Fruit fly (Drosophila melanogaster) whole organism, embryonic: ENCODE measurements around the gene CG17230.

Source experiments
- Bdp1 ChIP-seq: fragments of 200-800 bp; sonication (Bioruptor generic); optimal IDR thresholded peaks from 3 replicates; lab custom pipeline; 2016; ENCODE audit warnings: missing biosample characterization, missing genetic modification characterization
- CG11560 ChIP-seq: fragments of 200-800 bp; sonication (Bioruptor generic); IDR thresholded peaks from 3 replicates; pipeline ENCODE4 v1.3.6; 2022; ENCODE audit warnings: missing biosample characterization, missing genetic modification characterization
- CG13287 ChIP-seq: fragments of 200-800 bp; sonication (Bioruptor generic); IDR thresholded peaks from 2 replicates; pipeline ENCODE4 v1.3.6; 2022; ENCODE audit warnings: missing biosample characterization, missing genetic modification characterization; ENCODE audit not compliant: partially characterized antibody
- CG15269 ChIP-seq: fragments of 200-800 bp; sonication (Bioruptor generic); optimal IDR thresholded peaks from 2 replicates; lab custom pipeline; 2018; ENCODE audit warnings: missing biosample characterization, mild to moderate bottlenecking, missing genetic modification characterization, moderate library complexity
- CG15479 ChIP-seq: fragments of 200-800 bp; sonication (Bioruptor generic); optimal IDR thresholded peaks from 3 replicates; lab custom pipeline; 2019; ENCODE audit warnings: missing biosample characterization, mild to moderate bottlenecking, missing genetic modification characterization, moderate library complexity
- CG17802 ChIP-seq: fragments of 200-800 bp; sonication (Bioruptor generic); optimal IDR thresholded peaks from 2 replicates; lab custom pipeline; 2018; ENCODE audit warnings: missing biosample characterization, mild to moderate bottlenecking, missing genetic modification characterization, moderate library complexity
- CG1792 ChIP-seq: fragments of 200-800 bp; sonication (Bioruptor generic); optimal IDR thresholded peaks from 2 replicates; lab custom pipeline; 2016; ENCODE audit warnings: missing biosample characterization, missing genetic modification characterization
- CG32532 ChIP-seq: fragments of 200-800 bp; sonication (Bioruptor generic); IDR thresholded peaks from 2 replicates; pipeline ENCODE4 v1.3.6; 2022; ENCODE audit warnings: missing biosample characterization, missing genetic modification characterization
- CG4328 ChIP-seq: fragments of 200-800 bp; sonication (Bioruptor generic); optimal IDR thresholded peaks from 3 replicates; lab custom pipeline; 2017; ENCODE audit warnings: missing biosample characterization, missing genetic modification reagents, missing genetic modification characterization
- CG43689 ChIP-seq: fragments of 200-800 bp; sonication (Bioruptor generic); IDR thresholded peaks from 2 replicates; pipeline ENCODE4 v1.3.6; 2022; ENCODE audit warnings: missing biosample characterization, missing genetic modification characterization
- CG5953 ChIP-seq: fragments of 200-800 bp; sonication (Bioruptor generic); IDR thresholded peaks from 2 replicates; pipeline ENCODE4 v1.3.6; 2022; ENCODE audit warnings: missing biosample characterization, missing genetic modification characterization
- CG6272 ChIP-seq: fragments of 200-800 bp; sonication (Bioruptor generic); IDR thresholded peaks from 2 replicates; pipeline ENCODE4 v1.3.6; 2022; ENCODE audit warnings: missing biosample characterization, missing genetic modification characterization
- CG8290 ChIP-seq, 3 experiments: fragments of 200-800 bp; sonication (Bioruptor generic); optimal IDR thresholded peaks; 2 replicates each; lab custom pipeline; 2016 to 2019; ENCODE audit warnings: missing biosample characterization in 3 of 3, missing genetic modification characterization in 3 of 3, mild to moderate bottlenecking in 2 of 3, moderate library complexity in 1 of 3
- CG8765 ChIP-seq: fragments of 200-800 bp; sonication (Bioruptor generic); IDR thresholded peaks from 2 replicates; pipeline ENCODE4 v1.3.6; 2022; ENCODE audit warnings: missing biosample characterization, missing genetic modification characterization
- CG9876 ChIP-seq: fragments of 200-800 bp; sonication (Bioruptor generic); optimal IDR thresholded peaks from 2 replicates; lab custom pipeline; 2016; ENCODE audit warnings: missing biosample characterization, missing genetic modification characterization
- Camta ChIP-seq: fragments of 200-800 bp; sonication (Bioruptor generic); optimal IDR thresholded peaks from 2 replicates; lab custom pipeline; 2016; ENCODE audit warnings: missing biosample characterization, missing genetic modification characterization
- Dek ChIP-seq: fragments of 200-800 bp; sonication (Bioruptor generic); optimal IDR thresholded peaks from 3 replicates; lab custom pipeline; 2019; ENCODE audit warnings: missing biosample characterization, mild to moderate bottlenecking, missing genetic modification characterization, moderate library complexity
- Dll ChIP-seq: fragments of 200-800 bp; sonication (Bioruptor generic); IDR thresholded peaks from 4 replicates; pipeline ENCODE4 v1.3.6; 2022; ENCODE audit warnings: missing biosample characterization, missing genetic modification characterization; ENCODE audit not compliant: partially characterized antibody
- E2f1 ChIP-seq: fragments of 200-800 bp; sonication (Bioruptor generic); IDR thresholded peaks from 2 replicates; pipeline ENCODE4 v1.3.6; 2022; ENCODE audit warnings: missing biosample characterization, missing genetic modification characterization
- Eip74EF ChIP-seq, 2 experiments: fragments of 200-800 bp in 1 of 2; fragments of >200 bp in 1 of 2; sonication (Bioruptor generic) in 1 of 2; optimal IDR thresholded peaks; 2 replicates each; lab custom pipeline; 2017 to 2019; ENCODE audit warnings: missing biosample characterization in 2 of 2, missing genetic modification characterization in 2 of 2, mild to moderate bottlenecking in 1 of 2, moderate library complexity in 1 of 2
- MBD-R2 ChIP-seq: fragments of 200-800 bp; sonication (Bioruptor generic); IDR thresholded peaks from 2 replicates; pipeline ENCODE4 v1.3.6; 2022; ENCODE audit warnings: missing biosample characterization, missing genetic modification characterization
- Opbp ChIP-seq: fragments of 200-800 bp; sonication (Bioruptor generic); IDR thresholded peaks from 3 replicates; pipeline ENCODE4 v1.3.6; 2022; ENCODE audit warnings: missing biosample characterization, missing genetic modification characterization; ENCODE audit not compliant: partially characterized antibody
- Spps ChIP-seq: fragments of 200-800 bp; sonication (Bioruptor generic); optimal IDR thresholded peaks from 2 replicates; lab custom pipeline; 2018; ENCODE audit warnings: missing biosample characterization, mild to moderate bottlenecking, missing genetic modification characterization
- Usf ChIP-seq: fragments of 200-800 bp; sonication (Bioruptor generic); optimal IDR thresholded peaks from 2 replicates; lab custom pipeline; 2017; ENCODE audit warnings: missing genotype, missing biosample characterization, missing genetic modification characterization
- YL-1 ChIP-seq: fragments of 200-800 bp; sonication (Bioruptor generic); optimal IDR thresholded peaks from 3 replicates; lab custom pipeline; 2017; ENCODE audit warnings: missing biosample characterization, mild to moderate bottlenecking, missing genetic modification characterization
- bsh ChIP-seq, 2 experiments: fragments of 200-800 bp; sonication (Bioruptor generic); optimal IDR thresholded peaks; 2 replicates each; lab custom pipeline; 2017 to 2018; ENCODE audit warnings: mild to moderate bottlenecking in 2 of 2, missing biosample characterization in 2 of 2, missing genetic modification characterization in 2 of 2, moderate library complexity in 1 of 2
- cas ChIP-seq: fragments of 200-800 bp; sonication (Bioruptor generic); IDR thresholded peaks from 2 replicates; pipeline ENCODE4 v1.3.6; 2022; ENCODE audit warnings: missing biosample characterization, missing genetic modification characterization
- cato ChIP-seq: fragments of 200-800 bp; sonication (Bioruptor generic); optimal IDR thresholded peaks from 2 replicates; lab custom pipeline; 2016; ENCODE audit warnings: missing biosample characterization, missing genetic modification characterization, borderline replicate concordance
- dpn ChIP-seq, 2 experiments: fragments of 200-800 bp; sonication (Bioruptor generic); optimal IDR thresholded peaks; 3 replicates each; lab custom pipeline; 2016; ENCODE audit warnings: missing biosample characterization in 2 of 2, missing genetic modification characterization in 2 of 2
- lbe ChIP-seq: fragments of 200-800 bp; sonication (Bioruptor generic); optimal IDR thresholded peaks from 2 replicates; lab custom pipeline; 2016; ENCODE audit warnings: missing biosample characterization, mild to moderate bottlenecking, missing genetic modification characterization
- lmd ChIP-seq: fragments of 200-800 bp; sonication (Bioruptor generic); IDR thresholded peaks from 2 replicates; pipeline ENCODE4 v1.3.6; 2022; ENCODE audit warnings: missing biosample characterization, missing genetic modification characterization
- maf-S ChIP-seq: fragments of 200-800 bp; sonication (Bioruptor generic); optimal IDR thresholded peaks from 2 replicates; lab custom pipeline; 2016; ENCODE audit warnings: missing biosample characterization, missing genetic modification characterization
- mld ChIP-seq: fragments of 200-800 bp; sonication (Bioruptor generic); IDR thresholded peaks from 3 replicates; pipeline ENCODE4 v1.3.6; 2022; ENCODE audit warnings: missing biosample characterization, missing genetic modification characterization; ENCODE audit not compliant: partially characterized antibody
- odd ChIP-seq: fragments of 200-800 bp; sonication (Bioruptor generic); optimal IDR thresholded peaks from 2 replicates; lab custom pipeline; 2017; ENCODE audit warnings: missing biosample characterization, mild to moderate bottlenecking, missing genetic modification characterization
- salm ChIP-seq: fragments of 200-800 bp; sonication (Bioruptor generic); optimal IDR thresholded peaks from 2 replicates; lab custom pipeline; 2018; ENCODE audit warnings: missing biosample characterization, mild to moderate bottlenecking, missing genetic modification characterization
- sd ChIP-seq: fragments of 200-800 bp; sonication (Bioruptor generic); optimal IDR thresholded peaks from 3 replicates; lab custom pipeline; 2018; ENCODE audit warnings: missing biosample characterization, mild to moderate bottlenecking, missing genetic modification characterization, moderate library complexity
- sens ChIP-seq: fragments of 200-800 bp; sonication (Bioruptor generic); peaks from one replicate; lab custom pipeline; 2016; ENCODE audit warnings: missing biosample characterization, missing genetic modification characterization
- sima ChIP-seq: fragments of 200-800 bp; sonication (Bioruptor generic); optimal IDR thresholded peaks from 2 replicates; lab custom pipeline; 2016; ENCODE audit warnings: missing biosample characterization, missing genetic modification characterization
- slp2 ChIP-seq: fragments of 200-800 bp; sonication (Bioruptor generic); optimal IDR thresholded peaks from 2 replicates; lab custom pipeline; 2016; ENCODE audit warnings: missing biosample characterization, missing genetic modification characterization
- sr ChIP-seq: fragments of 200-800 bp; sonication (Bioruptor generic); IDR thresholded peaks from 3 replicates; pipeline ENCODE4 v1.3.6; 2022; ENCODE audit warnings: missing biosample characterization, missing genetic modification characterization
- stwl ChIP-seq: fragments of 200-800 bp; sonication (Bioruptor generic); optimal IDR thresholded peaks from 3 replicates; lab custom pipeline; 2018; ENCODE audit warnings: missing biosample characterization, mild to moderate bottlenecking, missing genetic modification characterization, moderate library complexity
- toy ChIP-seq: fragments of 200-800 bp; sonication (Bioruptor generic); IDR thresholded peaks from 2 replicates; pipeline ENCODE4 v1.3.6; 2022; ENCODE audit warnings: missing biosample characterization, missing genetic modification characterization
- vvl ChIP-seq: fragments of 200-800 bp; sonication (Bioruptor generic); IDR thresholded peaks from 2 replicates; pipeline ENCODE4 v1.3.6; 2022; ENCODE audit warnings: missing biosample characterization, missing genetic modification characterization

The CG17230 gene

dm6 chr3R:11409667-11410137, 27.9 kb upstream of the CG17230 start, which contains the start of the genes mgr and Irbp (continued):
- TF ChIP-seq CG17802 (tag; lab: Kevin White, UChicago) (peak; percentile 59), CG8290 (GFP tag; optimal IDR thresholded peaks at IDR 0.05; lab: Kevin White, UChicago) (peak; percentile 83), CG8290 (tag; optimal IDR thresholded peaks at IDR 0.05; lab: Kevin White, UChicago) (peak in 1 of 2 experiments; percentile 32), Opbp (peak; percentile 70), CG5953 (GFP tag; lab: Robert Waterston, UW) (peak; percentile 73), CG13287 (GFP tag; lab: Robert Waterston, UW) (peak; percentile 93), maf-S (no peak), lbe (GFP tag; lab: Kevin White, UChicago) (no peak), CG4328 (GFP tag; lab: Kevin White, UChicago) (peak; percentile 69), Bdp1 (GFP tag; lab: Kevin White, UChicago) (peak; percentile 23), CG1792 (GFP tag; lab: Kevin White, UChicago) (no peak), Dek (tag; lab: Kevin White, UChicago) (peak; percentile 90), CG9876 (GFP tag; lab: Kevin White, UChicago) (no peak), E2f1 (GFP tag; lab: Robert Waterston, UW) (peak; percentile 95), Eip74EF (GFP tag; optimal IDR thresholded peaks at IDR 0.05; lab: Kevin White, UChicago) (no peak), sens (GFP tag; lab: Kevin White, UChicago) (peak; percentile 91), cas (GFP tag; lab: Robert Waterston, UW) (peak; percentile 88), salm (tag; lab: Kevin White, UChicago) (peak; percentile 78), lmd (GFP tag; lab: Robert Waterston, UW) (peak; percentile 93), cato (GFP tag; lab: Kevin White, UChicago) (peak; percentile 76), Usf (GFP tag; lab: Kevin White, UChicago) (peak; percentile 70), sima (GFP tag; lab: Kevin White, UChicago) (no peak), CG6272 (peak; percentile 95), odd (GFP tag; lab: Kevin White, UChicago) (peak; percentile 81), Camta (peak; percentile 3), CG8765 (GFP tag; lab: Robert Waterston, UW) (peak; percentile 90), mld (GFP tag; lab: Robert Waterston, UW) (peak; percentile 14; the same call in 1 of the 3 replicates), stwl (tag; lab: Kevin White, UChicago) (peak; percentile 80), CG43689 (peak; percentile 78), sd (tag; lab: Kevin White, UChicago) (no peak), CG32532 (GFP tag; lab: Robert Waterston, UW) (peak; percentile 96), sr (GFP tag; lab: Robert Waterston, UW) (peak; percentile 13; the same call in 1 of the 3 replicates), dpn (GFP tag; optimal IDR thresholded peaks at IDR 0.05; lab: Kevin White, UChicago) (peak; percentile 18 to 92), YL-1 (peak; percentile 93), bsh (GFP tag; optimal IDR thresholded peaks at IDR 0.05; lab: Kevin White, UChicago) (peak in 1 of 2 experiments; percentile 95), CG15479 (GFP tag; lab: Kevin White, UChicago) (peak; percentile 11), slp2 (GFP tag; lab: Kevin White, UChicago) (peak; percentile 10), Spps (tag; lab: Kevin White, UChicago) (peak; percentile 93), vvl (GFP tag; lab: Robert Waterston, UW) (peak; percentile 97), CG11560 (tag; lab: Robert Waterston, UW) (peak; percentile 83), toy (GFP tag; lab: Robert Waterston, UW) (peak; percentile 82), MBD-R2 (GFP tag; lab: Robert Waterston, UW) (peak; percentile 97), Dll (GFP tag; lab: Robert Waterston, UW) (peak; percentile 93), CG15269 (tag; lab: Kevin White, UChicago) (peak; percentile 90)
